Worm (Caenorhabditis elegans) whole organism, young adult: ENCODE results near the gene C16D9.9.

Experiments
- C06A6.2 ChIP-seq: fragments of 200-800 bp; sonication (Bioruptor generic); conservative IDR thresholded peaks from 2 replicates; pipeline ENCODE4 v1.3.6; 2022; ENCODE audit warnings: missing genetic modification characterization, missing compliant biosample characterization
- F22D6.2 ChIP-seq: sonication (generic microtip); optimal IDR thresholded peaks from 2 replicates; lab custom pipeline; 2016; ENCODE audit warnings: mild to moderate bottlenecking, missing genetic modification characterization, missing compliant biosample characterization
- F23B12.7 ChIP-seq: sonication (generic microtip); optimal IDR thresholded peaks from 2 replicates; lab custom pipeline; 2017; ENCODE audit warnings: missing genetic modification characterization, mild to moderate bottlenecking, missing compliant biosample characterization, antibody characterized with exemption, moderate library complexity; ENCODE audit not compliant: insufficient read depth
- F37B4.10 ChIP-seq: fragments of 200-800 bp; sonication (Bioruptor generic); IDR thresholded peaks from 2 replicates; pipeline ENCODE4 v1.3.6; 2022; ENCODE audit warnings: missing genetic modification characterization, missing compliant biosample characterization
- F57C9.4 ChIP-seq: sonication (generic microtip); optimal IDR thresholded peaks from 2 replicates; lab custom pipeline; 2017; ENCODE audit warnings: mild to moderate bottlenecking, missing genetic modification characterization, missing compliant biosample characterization
- T26A5.8 ChIP-seq: sonication (generic microtip); optimal IDR thresholded peaks from 2 replicates; lab custom pipeline; 2016; ENCODE audit warnings: missing genetic modification characterization, missing compliant biosample characterization
- Y95B8A.8 ChIP-seq: fragments of 200-800 bp; sonication (Bioruptor generic); IDR thresholded peaks from 2 replicates; pipeline ENCODE4 v1.3.6; 2022; ENCODE audit warnings: missing genetic modification reagents, missing genetic modification characterization, missing compliant biosample characterization
- ZK185.1 ChIP-seq: sonication (generic microtip); optimal IDR thresholded peaks from 2 replicates; lab custom pipeline; 2016; ENCODE audit warnings: mild to moderate bottlenecking, missing genetic modification characterization, missing compliant biosample characterization; ENCODE audit not compliant: poor library complexity, severe bottlenecking
- akir-1 ChIP-seq: fragments of 200-800 bp; sonication (Bioruptor generic); optimal IDR thresholded peaks from 2 replicates; lab custom pipeline; 2018; ENCODE audit warnings: mild to moderate bottlenecking, missing genetic modification characterization, moderate library complexity, missing compliant biosample characterization
- ama-1 ChIP-seq, 3 experiments: fragments of 150-350 bp in 1 of 3; sonication (generic microtip) in 2 of 3; optimal IDR thresholded peaks; 2 replicates each; lab custom pipeline; 2014 to 2018; ENCODE audit warnings: missing biosample characterization in 2 of 3, missing genetic modification characterization in 2 of 3, missing genetic modification reagents in 2 of 3
- atf-7 ChIP-seq: sonication (generic microtip); optimal IDR thresholded peaks from 2 replicates; lab custom pipeline; 2017; ENCODE audit warnings: mild to moderate bottlenecking, missing genetic modification characterization, missing compliant biosample characterization
- cebp-1 ChIP-seq, 2 experiments: fragments of 200-800 bp in 1 of 2; sonication (Bioruptor generic) in 1 of 2; sonication (generic microtip) in 1 of 2; IDR thresholded peaks in 1 of 2; optimal IDR thresholded peaks in 1 of 2; 2 replicates each; pipeline versions ENCODE4 v1.3.6 to Lab custom; 2017 to 2022; ENCODE audit warnings: missing compliant biosample characterization in 2 of 2, missing genetic modification characterization in 2 of 2, mild to moderate bottlenecking in 1 of 2, missing genetic modification reagents in 1 of 2, moderate library complexity in 1 of 2
- ceh-40 ChIP-seq: fragments of 200-800 bp; sonication (Bioruptor generic); IDR thresholded peaks from 2 replicates; pipeline ENCODE4 v1.3.6; 2022; ENCODE audit warnings: missing genetic modification characterization, missing compliant biosample characterization
- ceh-58 ChIP-seq: fragments of 200-800 bp; sonication (Bioruptor generic); IDR thresholded peaks from 2 replicates; pipeline ENCODE4 v1.3.6; 2022; ENCODE audit warnings: missing genetic modification characterization, missing compliant biosample characterization
- dpff-1 ChIP-seq: sonication (generic microtip); optimal IDR thresholded peaks from 2 replicates; lab custom pipeline; 2017; ENCODE audit warnings: mild to moderate bottlenecking, missing genetic modification characterization, missing compliant biosample characterization
- dpl-1 ChIP-seq: fragments of 150-350 bp; optimal IDR thresholded peaks from 2 replicates; lab custom pipeline; 2014; ENCODE audit warnings: missing biosample characterization, missing genetic modification reagents, missing genetic modification characterization
- efl-1 ChIP-seq: fragments of 150-350 bp; optimal IDR thresholded peaks from 2 replicates; lab custom pipeline; 2014; ENCODE audit warnings: missing biosample characterization, missing genetic modification reagents, missing genetic modification characterization
- egrh-3 ChIP-seq: fragments of 200-800 bp; sonication (Bioruptor generic); IDR thresholded peaks from 2 replicates; pipeline ENCODE4 v1.3.6; 2022; ENCODE audit warnings: missing genetic modification reagents, missing genetic modification characterization, missing compliant biosample characterization
- hlh-12 ChIP-seq: sonication (generic microtip); optimal IDR thresholded peaks from 2 replicates; lab custom pipeline; 2016; ENCODE audit warnings: missing genetic modification characterization, missing compliant biosample characterization
- hlh-26 ChIP-seq: fragments of 200-800 bp; sonication (Bioruptor generic); conservative IDR thresholded peaks from 2 replicates; pipeline ENCODE4 v1.3.6; 2022; ENCODE audit warnings: missing genetic modification reagents, missing genetic modification characterization, missing compliant biosample characterization
- hmg-1.2 ChIP-seq: fragments of 200-800 bp; sonication (Bioruptor generic); IDR thresholded peaks from 2 replicates; pipeline ENCODE4 v1.3.6; 2022; ENCODE audit warnings: missing genetic modification reagents, missing genetic modification characterization, missing compliant biosample characterization
- hrde-1 ChIP-seq: sonication (generic microtip); optimal IDR thresholded peaks from 2 replicates; lab custom pipeline; 2016; ENCODE audit warnings: missing genetic modification characterization, mild to moderate bottlenecking, missing compliant biosample characterization, moderate library complexity, missing genotype, missing genetic modification reagents, borderline replicate concordance
- let-607 ChIP-seq, 2 experiments: fragments of 200-800 bp in 1 of 2; sonication (Bioruptor generic) in 1 of 2; sonication (generic microtip) in 1 of 2; optimal IDR thresholded peaks; 2 replicates each; lab custom pipeline; 2016 to 2018; ENCODE audit warnings: mild to moderate bottlenecking in 2 of 2, missing compliant biosample characterization in 2 of 2, missing genetic modification characterization in 2 of 2, moderate library complexity in 2 of 2, missing genotype in 1 of 2
- lin-54 ChIP-seq: fragments of 200-800 bp; sonication (Bioruptor generic); optimal IDR thresholded peaks from 2 replicates; lab custom pipeline; 2018; ENCODE audit warnings: mild to moderate bottlenecking, missing genetic modification characterization, missing compliant biosample characterization
- madf-10 ChIP-seq: sonication (generic microtip); optimal IDR thresholded peaks from 2 replicates; lab custom pipeline; 2016; ENCODE audit warnings: mild to moderate bottlenecking, missing genetic modification characterization, missing compliant biosample characterization
- mes-4 ChIP-seq: sonication (generic microtip); optimal IDR thresholded peaks from 2 replicates; lab custom pipeline; 2016; ENCODE audit warnings: missing genotype, missing genetic modification characterization, missing compliant biosample characterization
- nfya-1 ChIP-seq: sonication (generic microtip); optimal IDR thresholded peaks from 2 replicates; lab custom pipeline; 2017; ENCODE audit warnings: antibody characterized with exemption, missing compliant biosample characterization, missing genetic modification characterization, borderline replicate concordance; ENCODE audit not compliant: insufficient read depth
- nhr-80 ChIP-seq: sonication (generic microtip); optimal IDR thresholded peaks from 2 replicates; lab custom pipeline; 2016; ENCODE audit warnings: missing genetic modification characterization, missing compliant biosample characterization
- rpc-1 ChIP-seq, 2 experiments: fragments of 150-350 bp in 1 of 2; sonication (generic microtip) in 1 of 2; optimal IDR thresholded peaks; 2 replicates each; lab custom pipeline; 2014 to 2018; ENCODE audit warnings: missing biosample characterization in 1 of 2, missing genetic modification characterization in 1 of 2, missing genetic modification reagents in 1 of 2, missing genotype in 1 of 2
- sea-2 ChIP-seq: fragments of 200-800 bp; sonication (Bioruptor generic); IDR thresholded peaks from 2 replicates; pipeline ENCODE4 v1.3.6; 2022; ENCODE audit warnings: missing genetic modification characterization, missing compliant biosample characterization
- snpc-1.1 ChIP-seq: sonication (generic microtip); optimal IDR thresholded peaks from 2 replicates; lab custom pipeline; 2017; ENCODE audit warnings: missing genetic modification characterization, mild to moderate bottlenecking, missing compliant biosample characterization, antibody characterized with exemption, moderate library complexity, missing genotype, missing genetic modification reagents; ENCODE audit not compliant: insufficient read depth
- snpc-3.4 ChIP-seq: sonication (generic microtip); optimal IDR thresholded peaks from 2 replicates; lab custom pipeline; 2017; ENCODE audit warnings: missing genetic modification characterization, mild to moderate bottlenecking, missing compliant biosample characterization, antibody characterized with exemption, moderate library complexity, missing genotype, missing genetic modification reagents
- snpc-4 ChIP-seq, 5 experiments: fragments of 150-350 bp in 1 of 5; sonication (generic microtip) in 4 of 5; optimal IDR thresholded peaks; 2 replicates each; lab custom pipeline; 2014 to 2018; ENCODE audit warnings: missing genetic modification characterization in 5 of 5, missing biosample characterization in 3 of 5, antibody characterized with exemption in 2 of 5, mild to moderate bottlenecking in 2 of 5, missing compliant biosample characterization in 2 of 5, missing genotype in 2 of 5, moderate library complexity in 2 of 5, missing genetic modification reagents in 1 of 5
- somi-1 ChIP-seq: fragments of 200-800 bp; sonication (Bioruptor generic); optimal IDR thresholded peaks from 2 replicates; lab custom pipeline; 2018; ENCODE audit warnings: mild to moderate bottlenecking, missing genetic modification characterization, missing compliant biosample characterization
- sptf-2 ChIP-seq: fragments of 200-800 bp; sonication (Bioruptor generic); optimal IDR thresholded peaks from 2 replicates; lab custom pipeline; 2018; ENCODE audit warnings: mild to moderate bottlenecking, missing genetic modification characterization, missing compliant biosample characterization
- tbp1 ChIP-seq: fragments of 200-800 bp; sonication (Bioruptor generic); optimal IDR thresholded peaks from 2 replicates; lab custom pipeline; 2018; ENCODE audit warnings: mild to moderate bottlenecking, missing genetic modification characterization, missing compliant biosample characterization
- unc-130 ChIP-seq: sonication (generic microtip); optimal IDR thresholded peaks from 2 replicates; lab custom pipeline; 2016; ENCODE audit warnings: missing genetic modification reagents, missing genetic modification characterization, missing compliant biosample characterization
- unc-62 ChIP-seq: fragments of 150-350 bp; optimal IDR thresholded peaks from 2 replicates; lab custom pipeline; 2014; ENCODE audit warnings: missing biosample characterization, missing genetic modification reagents, missing genetic modification characterization
- ztf-22 ChIP-seq: fragments of 200-800 bp; sonication (Bioruptor generic); optimal IDR thresholded peaks from 2 replicates; lab custom pipeline; 2018; ENCODE audit warnings: mild to moderate bottlenecking, missing genetic modification characterization, moderate library complexity, missing compliant biosample characterization
- ztf-3 ChIP-seq: fragments of 200-800 bp; sonication (Bioruptor generic); optimal IDR thresholded peaks from 2 replicates; lab custom pipeline; 2018; ENCODE audit warnings: mild to moderate bottlenecking, missing genetic modification characterization, missing compliant biosample characterization

Gene C16D9.9

ce11 chrV:8278830-8279229, 14.8 kb downstream of the C16D9.9 start, which contains the start of gene str-136:
str-136 (minus strand) TSS chrV:8278930.
- no peak for TF ChIP-seq F57C9.4 (tag; lab: Kevin White, UChicago)
- no peak for TF ChIP-seq atf-7 (tag; lab: Kevin White, UChicago)
- TF ChIP-seq dpl-1 (GFP tag; lab: Kevin White, UChicago): no peak
- no peak for TF ChIP-seq Y95B8A.8
- no peak for TF ChIP-seq somi-1 (GFP tag; lab: Kevin White, UChicago)
- no peak for TF ChIP-seq egrh-3 (GFP tag; lab: Robert Waterston, UW)
- TF ChIP-seq ceh-58 (GFP tag; lab: Robert Waterston, UW): no peak
- no peak for TF ChIP-seq snpc-4 (GFP tag; optimal IDR thresholded peaks at IDR 0.05; lab: Kevin White, UChicago)
- TF ChIP-seq snpc-4 (tag; optimal IDR thresholded peaks at IDR 0.05; lab: Kevin White, UChicago): no peak
- no peak for TF ChIP-seq sptf-2 (GFP tag; lab: Kevin White, UChicago)
- no peak for TF ChIP-seq hmg-1.2
- TF ChIP-seq efl-1: no peak
- TF ChIP-seq lin-54 (GFP tag; lab: Kevin White, UChicago): no peak
- TF ChIP-seq nfya-1 (tag; lab: Kevin White, UChicago): no peak
- TF ChIP-seq snpc-1.1 (tag; lab: Kevin White, UChicago): no peak
- TF ChIP-seq C06A6.2: no peak
- TF ChIP-seq ZK185.1: no peak

- TF ChIP-seq unc-130 (GFP tag; lab: Kevin White, UChicago): no peak
- no peak for TF ChIP-seq somi-1 (GFP tag; lab: Kevin White, UChicago)
- no peak for TF ChIP-seq sea-2
- TF ChIP-seq dpff-1: no peak
- TF ChIP-seq rpc-1 (optimal IDR thresholded peaks at IDR 0.05; lab: Kevin White, UChicago): no peak
- TF ChIP-seq rpc-1 (tag; optimal IDR thresholded peaks at IDR 0.05; lab: Kevin White, UChicago): no peak
- TF ChIP-seq hlh-12: no peak
Measured at ce11 chrV:8280770-8281169, 16.7 kb downstream of the C16D9.9 start, which contains the start of gene str-135. str-135 (minus strand) TSS chrV:8280870.

- no peak for TF ChIP-seq F37B4.10 (GFP tag; lab: Robert Waterston, UW)
- no peak for TF ChIP-seq tbp1 (GFP tag; lab: Kevin White, UChicago)
- TF ChIP-seq hmg-1.2: no peak
- TF ChIP-seq ama-1 (optimal IDR thresholded peaks at IDR 0.05; lab: Kevin White, UChicago): no peak
- no peak for TF ChIP-seq ama-1 (GFP tag; optimal IDR thresholded peaks at IDR 0.05; lab: Kevin White, UChicago)
- no peak for TF ChIP-seq F22D6.2 (tag; lab: Kevin White, UChicago)
- no peak for TF ChIP-seq ztf-3 (GFP tag; lab: Kevin White, UChicago)
- no peak for TF ChIP-seq hlh-26 (GFP tag; lab: Robert Waterston, UW)
- no peak for TF ChIP-seq ztf-22
- no peak for TF ChIP-seq snpc-1.1 (tag; lab: Kevin White, UChicago)
- no peak for TF ChIP-seq atf-7 (tag; lab: Kevin White, UChicago)
- no peak for TF ChIP-seq T26A5.8 (tag; lab: Kevin White, UChicago)
- TF ChIP-seq, all 124 proteins: peak for 0
Measured at ce11 chrV:8281646-8282045, 17.6 kb downstream of the C16D9.9 start.

DNA sequence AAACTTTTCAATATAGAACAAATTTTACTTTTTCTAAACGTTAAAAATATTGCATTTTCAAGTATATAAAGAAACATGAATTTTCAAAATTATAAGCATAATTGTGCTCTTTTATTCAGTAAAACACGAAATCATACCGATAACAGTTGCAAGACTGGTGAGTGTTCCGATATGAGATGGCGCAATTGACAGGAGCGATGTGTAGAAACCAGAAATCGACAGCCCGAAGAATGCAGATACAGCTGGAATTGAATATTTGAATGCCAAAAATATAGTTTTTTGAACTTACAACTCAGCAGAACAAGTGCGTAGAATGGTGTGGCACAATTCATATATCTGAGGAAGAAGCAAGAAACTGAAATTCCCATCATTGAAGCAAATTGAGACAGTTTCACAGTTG, 18.9 kb downstream of the C16D9.9 start:
- TF ChIP-seq nfya-1 (tag; lab: Kevin White, UChicago) (no peak), nhr-80 (peak; percentile 35), let-607 (tag; optimal IDR thresholded peaks at IDR 0.05; lab: Kevin White, UChicago) (peak in 1 of 2 experiments; percentile 52)

DNA sequence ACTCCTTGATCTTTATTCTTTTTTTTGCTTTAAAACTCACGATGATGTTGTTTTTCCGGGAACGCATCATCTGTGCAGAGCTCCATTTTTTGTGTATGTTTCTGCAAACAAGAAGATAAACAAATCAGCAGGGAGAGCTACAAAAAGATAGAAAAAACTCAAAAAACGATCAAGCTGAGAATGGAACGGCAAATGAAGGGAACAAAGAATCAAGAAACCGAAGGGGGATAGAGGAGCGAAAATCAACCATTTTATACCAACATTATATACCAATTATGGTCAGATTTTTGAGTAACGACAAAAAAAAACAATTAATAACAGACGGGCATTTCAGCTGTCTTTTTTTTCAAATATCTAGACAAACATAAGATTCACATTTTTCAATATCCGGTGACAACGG, 20.8 kb downstream of the C16D9.9 start, which contains the start of gene slc-17.5:
Gene slc-17.5, minus strand, starts transcription at position 101 of the 400 bp plus-strand sequence.
- TF ChIP-seq unc-62 (GFP tag; lab: Kevin White, UChicago): no peak
- no peak for TF ChIP-seq sptf-2 (GFP tag; lab: Kevin White, UChicago)
- TF ChIP-seq cebp-1 (GFP tag; IDR thresholded peaks at IDR 0.05; lab: Robert Waterston, UW): no peak
- no peak for TF ChIP-seq cebp-1 (tag; optimal IDR thresholded peaks at IDR 0.05; lab: Kevin White, UChicago)
- TF ChIP-seq snpc-3.4: no peak
- TF ChIP-seq madf-10 (tag; lab: Kevin White, UChicago): no peak
- TF ChIP-seq F23B12.7 (tag; lab: Kevin White, UChicago): no peak
- TF ChIP-seq mes-4: no peak
- no peak for TF ChIP-seq ceh-40 (GFP tag; lab: Robert Waterston, UW)
- no peak for TF ChIP-seq akir-1
- no peak for TF ChIP-seq hrde-1
- no peak for TF ChIP-seq unc-130 (GFP tag; lab: Kevin White, UChicago)
